Fruit fly (Drosophila melanogaster): ENCODE data around the gene Ada.

Ada gene

dm6 chr3R:9033619-9034401 is 31.2 kb upstream of the Ada start (continued):
- TF ChIP-seq Jarid2 (GFP tag; optimal IDR thresholded peaks at IDR 0.05): peak; percentile 92
- peak; percentile 32 to 57 for TF ChIP-seq chif (GFP tag; optimal IDR thresholded peaks at IDR 0.05)
- TF ChIP-seq CG2889 (GFP tag; IDR thresholded peaks at IDR 0.05): no peak
- TF ChIP-seq CG10654 (GFP tag; optimal IDR thresholded peaks at IDR 0.05): peak; percentile 29
- no peak for TF ChIP-seq Awh (GFP tag; IDR thresholded peaks at IDR 0.05)
- TF ChIP-seq CG32772 (GFP tag; IDR thresholded peaks at IDR 0.05): peak; percentile 68
- peak; percentile 72 for TF ChIP-seq Abd-B (GFP tag; optimal IDR thresholded peaks at IDR 0.05)
- peak; percentile 14 for TF ChIP-seq Bdp1 (GFP tag; optimal IDR thresholded peaks at IDR 0.05)
- TF ChIP-seq Kr (GFP tag; optimal IDR thresholded peaks at IDR 0.05): peak; percentile 50
- peak; percentile 94 for TF ChIP-seq CG2678 (tag; optimal IDR thresholded peaks at IDR 0.05)
- TF ChIP-seq btn (GFP tag; optimal IDR thresholded peaks at IDR 0.05): no peak
- TF ChIP-seq insv (GFP tag; optimal IDR thresholded peaks at IDR 0.05): peak in 1 of 2 experiments; percentile 73
- no peak for TF ChIP-seq pita (GFP tag; optimal IDR thresholded peaks at IDR 0.05)
- TF ChIP-seq CG2199 (GFP tag; IDR thresholded peaks at IDR 0.05): peak; percentile 90
- peak; percentile 31; the same call in 1 of the 2 replicates for TF ChIP-seq stc (GFP tag; IDR thresholded peaks at IDR 0.05)
- TF ChIP-seq CG13296 (GFP tag; optimal IDR thresholded peaks at IDR 0.05): peak; percentile 88
- TF ChIP-seq B-H2 (GFP tag; optimal IDR thresholded peaks at IDR 0.05): peak; percentile 71
- peak; percentile 76 for TF ChIP-seq run (tag; optimal IDR thresholded peaks at IDR 0.05)
- TF ChIP-seq Bgb (GFP tag; IDR thresholded peaks at IDR 0.05; ENCODE audit: partially characterized antibody): peak; percentile 50; the same call in 1 of the 2 replicates
- TF ChIP-seq CG15479 (GFP tag; optimal IDR thresholded peaks at IDR 0.05): peak; percentile 81
- peak; percentile 88 for TF ChIP-seq CG11504 (tag; optimal IDR thresholded peaks at IDR 0.05)
- TF ChIP-seq CG15011 (GFP tag; optimal IDR thresholded peaks at IDR 0.05): peak; percentile 79
- 0 out of 2 replicates have a peak, but pooled peaks have one; percentile 23 for TF ChIP-seq sob (GFP tag; IDR thresholded peaks at IDR 0.05)
- TF ChIP-seq Ptx1 (GFP tag; IDR thresholded peaks at IDR 0.05): peak; percentile 71
- peak; percentile 93 for TF ChIP-seq CG13424 (tag; optimal IDR thresholded peaks at IDR 0.05)
- no peak for TF ChIP-seq Lpt (GFP tag; optimal IDR thresholded peaks at IDR 0.05)
- TF ChIP-seq tin (GFP tag; optimal IDR thresholded peaks at IDR 0.05): peak; percentile 70
- TF ChIP-seq CG2712 (tag; optimal IDR thresholded peaks at IDR 0.05): peak; percentile 93
- no peak for TF ChIP-seq cg (GFP tag; optimal IDR thresholded peaks at IDR 0.05)
- no peak for TF ChIP-seq CG5953 (GFP tag; IDR thresholded peaks at IDR 0.05)
- peak; percentile 14 for TF ChIP-seq jing (GFP tag; optimal IDR thresholded peaks at IDR 0.05)
- TF ChIP-seq Dp (GFP tag; optimal IDR thresholded peaks at IDR 0.05): peak; percentile 28
- TF ChIP-seq dmrt11E (tag; optimal IDR thresholded peaks at IDR 0.05): peak; percentile 85
- TF ChIP-seq CG8290 (GFP tag; optimal IDR thresholded peaks at IDR 0.05): peak; percentile 50
- TF ChIP-seq CG8290 (tag; optimal IDR thresholded peaks at IDR 0.05): peak; percentile 62 to 88
- 0 out of 3 replicates have a peak, but pooled peaks have one; percentile 44 for TF ChIP-seq C15 (GFP tag; IDR thresholded peaks at IDR 0.05)
- peak; percentile 43 for TF ChIP-seq Bteb2 (GFP tag; optimal IDR thresholded peaks at IDR 0.05)
- TF ChIP-seq lilli (GFP tag; optimal IDR thresholded peaks at IDR 0.05): peak; percentile 73
- TF ChIP-seq Asciz (GFP tag; optimal IDR thresholded peaks at IDR 0.05): peak; percentile 77
- peak; percentile 21 for TF ChIP-seq MTF-1 (GFP tag; optimal IDR thresholded peaks at IDR 0.05; ENCODE audit: borderline replicate concordance)
- TF ChIP-seq D19A (tag; optimal IDR thresholded peaks at IDR 0.05): peak; percentile 87
- no peak for TF ChIP-seq CG17612 (GFP tag; IDR thresholded peaks at IDR 0.05)
- peak; percentile 60 for TF ChIP-seq onecut (GFP tag; IDR thresholded peaks at IDR 0.05)
- peak; percentile 86 for TF ChIP-seq CG12104 (GFP tag; optimal IDR thresholded peaks at IDR 0.05)
- no peak for TF ChIP-seq Ets65A (GFP tag)
- peak; percentile 14 for TF ChIP-seq grn (GFP tag; optimal IDR thresholded peaks at IDR 0.05)
- peak; percentile 82 for TF ChIP-seq bcd (GFP tag; optimal IDR thresholded peaks at IDR 0.05)
- TF ChIP-seq Xrp1 (GFP tag; IDR thresholded peaks at IDR 0.05): peak; percentile 76
- TF ChIP-seq fru (optimal IDR thresholded peaks at IDR 0.05): no peak
- TF ChIP-seq BtbVII (GFP tag; optimal IDR thresholded peaks at IDR 0.05): peak; percentile 87
